Fruit fly (Drosophila melanogaster) whole organism: Measurements from ENCODE around the gene Ir92a.

Experiments used
- CG8478 ChIP-seq: fragments of >200 bp; optimal IDR thresholded peaks from 2 replicates; lab custom pipeline; 2018; ENCODE audit warnings: inconsistent platforms
- Dll ChIP-seq: fragments of >200 bp; optimal IDR thresholded peaks from 2 replicates; lab custom pipeline; 2017
- EcR ChIP-seq, 2 experiments: fragments of >200 bp; optimal IDR thresholded peaks; 2 replicates each; lab custom pipeline; 2017; ENCODE audit warnings: missing biosample characterization in 2 of 2, missing genetic modification characterization in 2 of 2, missing genetic modification reagents in 2 of 2
- pan ChIP-seq: fragments of >200 bp; optimal IDR thresholded peaks from 2 replicates; lab custom pipeline; 2017
- psq ChIP-seq: fragments of >200 bp; optimal IDR thresholded peaks from 2 replicates; lab custom pipeline; 2017
- usp ChIP-seq: fragments of >200 bp; optimal IDR thresholded peaks from 2 replicates; lab custom pipeline; 2017; ENCODE audit warnings: missing biosample characterization, missing genetic modification characterization, mixed read lengths

DNA sequence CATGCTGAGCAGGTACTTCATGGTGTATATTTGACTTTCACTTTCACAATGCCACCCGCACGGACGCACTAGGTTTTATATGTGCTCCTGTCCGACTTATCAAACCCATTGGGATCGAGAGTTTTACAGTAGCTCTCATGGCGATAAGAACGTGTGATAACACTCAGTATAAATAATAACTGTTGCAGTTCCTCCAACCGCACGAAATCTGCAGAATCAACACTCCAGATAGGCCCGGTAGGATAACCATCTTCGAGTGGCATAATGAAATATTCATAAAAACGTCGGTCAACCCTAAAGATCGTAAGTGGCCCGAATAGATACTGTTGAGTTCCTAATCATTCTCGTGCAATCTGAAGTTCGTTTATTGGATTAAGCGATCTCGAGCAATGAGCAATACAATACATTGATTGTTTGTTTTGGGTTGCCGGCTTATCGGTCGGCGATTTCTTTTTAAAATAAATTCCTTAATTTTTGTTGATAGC lies 31.2 kb upstream of the Ir92a start, which contains the start of gene CG4362:
- TF ChIP-seq pan (lab: Kevin White, UChicago) = no peak
- TF ChIP-seq usp (GFP tag; lab: Kevin White, UChicago) = no peak
- TF ChIP-seq psq (lab: Kevin White, UChicago) = no peak
- no peak for TF ChIP-seq CG8478 (lab: Kevin White, UChicago)
- no peak for TF ChIP-seq Dll (lab: Kevin White, UChicago)
- TF ChIP-seq EcR (GFP tag; optimal IDR thresholded peaks at IDR 0.05; lab: Kevin White, UChicago) = no peak
